Worm (Caenorhabditis elegans): ENCODE measurements around the gene F34D10.8.
A peak's percentile ranks its signal among the peaks of the same experiment; 100 is the strongest.

F34D10.8 gene

DNA sequence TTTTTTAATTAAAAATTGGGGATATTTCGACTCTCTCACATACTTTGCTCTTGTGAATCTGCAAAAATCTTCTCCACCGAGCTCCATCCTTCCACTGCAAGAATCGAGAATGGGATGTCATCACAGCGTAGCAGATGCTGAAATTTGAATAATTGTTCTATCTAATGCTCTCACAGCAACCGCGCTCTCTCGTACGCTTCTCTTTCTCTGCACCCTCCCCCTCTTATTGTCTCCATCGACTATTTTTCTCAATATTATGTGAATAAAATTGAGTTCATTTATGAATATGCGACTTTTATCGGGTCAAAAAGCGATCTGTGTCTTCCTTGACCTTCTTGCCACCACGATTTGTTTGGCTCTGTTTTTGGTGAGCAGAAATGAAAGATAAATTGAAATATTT, 3.4 kb downstream of the F34D10.8 start, which contains the start of gene F34D10.3:
Gene F34D10.3 (plus strand): TSS at position 249 of the 400 bp plus-strand sequence.
- TF ChIP-seq lin-29 (GFP tag; IDR thresholded peaks at IDR 0.05) (no peak), nhr-102 (tag; optimal IDR thresholded peaks at IDR 0.05) (no peak), lsy-2 (tag; optimal IDR thresholded peaks at IDR 0.05) (peak in 1 of 2 experiments; percentile 32), nhr-6 (tag; optimal IDR thresholded peaks at IDR 0.05) (no peak), mep-1 (tag; optimal IDR thresholded peaks at IDR 0.05) (no peak), spr-3 (GFP tag; optimal IDR thresholded peaks at IDR 0.05) (no peak), fkh-10 (GFP tag; optimal IDR thresholded peaks at IDR 0.05) (no peak), ceh-62 (tag; optimal IDR thresholded peaks at IDR 0.05) (no peak), mes-2 (tag; optimal IDR thresholded peaks at IDR 0.05; ENCODE audit: poor library complexity, severe bottlenecking) (peak; percentile 48), unc-62 (GFP tag; optimal IDR thresholded peaks at IDR 0.05 in 1 of 2) (no peak), unc-62 (tag; optimal IDR thresholded peaks at IDR 0.05) (no peak), tag-97 (GFP tag; IDR thresholded peaks at IDR 0.05) (no peak)

ce11 chrIII:3734990-3735389, 4.4 kb downstream of the F34D10.8 start, which contains the start of gene evl-18:
TSS of gene evl-18 (minus strand) at chrIII:3735039.
- TF ChIP-seq mes-2 (tag; optimal IDR thresholded peaks at IDR 0.05; ENCODE audit: poor library complexity, severe bottlenecking) (peak; percentile 15), lsy-2 (tag; optimal IDR thresholded peaks at IDR 0.05) (peak in 1 of 2 experiments; percentile 33), vab-7 (GFP tag; IDR thresholded peaks at IDR 0.05) (no peak), lin-38 (GFP tag; IDR thresholded peaks at IDR 0.05) (peak; percentile 71), dpl-1 (GFP tag; optimal IDR thresholded peaks at IDR 0.05) (peak; percentile 58), pha-4 (GFP tag; IDR thresholded peaks at IDR 0.05) (no peak), pha-4 (tag; optimal IDR thresholded peaks at IDR 0.05) (no peak), ceh-28 (tag; optimal IDR thresholded peaks at IDR 0.05) (no peak)

ce11 chrIII:3735509-3736255, 5.1 kb downstream of the F34D10.8 start:
- TF ChIP-seq daf-12 (tag; optimal IDR thresholded peaks at IDR 0.05) (no peak), hlh-11 (tag; optimal IDR thresholded peaks at IDR 0.05) (peak; percentile 42), F37D6.2 (tag; optimal IDR thresholded peaks at IDR 0.05) (peak; percentile 1), ama-1 (optimal IDR thresholded peaks at IDR 0.05) (peak; percentile 76), attf-4 (tag; optimal IDR thresholded peaks at IDR 0.05) (no peak), mxl-3 (GFP tag; optimal IDR thresholded peaks at IDR 0.05) (peak; percentile 38), lin-38 (GFP tag; IDR thresholded peaks at IDR 0.05) (no peak), lin-13 (GFP tag; optimal IDR thresholded peaks at IDR 0.05) (no peak), dve-1 (tag; optimal IDR thresholded peaks at IDR 0.05; ENCODE audit: insufficient read depth) (peak; percentile 33), spr-1 (tag; optimal IDR thresholded peaks at IDR 0.05) (no peak), dpl-1 (GFP tag; optimal IDR thresholded peaks at IDR 0.05) (no peak), F49E8.2 (tag; optimal IDR thresholded peaks at IDR 0.05; ENCODE audit: borderline replicate concordance) (no peak), hlh-30 (tag; optimal IDR thresholded peaks at IDR 0.05; ENCODE audit: insufficient read depth) (peak; percentile 69), gei-8 (GFP tag; optimal IDR thresholded peaks at IDR 0.05) (no peak), R02D3.7 (tag; optimal IDR thresholded peaks at IDR 0.05) (no peak), nhr-76 (tag; optimal IDR thresholded peaks at IDR 0.05) (no peak), nhr-237 (tag; optimal IDR thresholded peaks at IDR 0.05) (no peak), aha-1 (tag) (peak; percentile 71), duxl-1 (tag; optimal IDR thresholded peaks at IDR 0.05; ENCODE audit: poor library complexity) (no peak), nhr-41 (GFP tag; IDR thresholded peaks at IDR 0.05) (no peak), spr-3 (GFP tag; optimal IDR thresholded peaks at IDR 0.05) (no peak), mep-1 (tag; optimal IDR thresholded peaks at IDR 0.05) (no peak)
